Worm (Caenorhabditis elegans): ENCODE results near the gene mihp-2.

DNA sequence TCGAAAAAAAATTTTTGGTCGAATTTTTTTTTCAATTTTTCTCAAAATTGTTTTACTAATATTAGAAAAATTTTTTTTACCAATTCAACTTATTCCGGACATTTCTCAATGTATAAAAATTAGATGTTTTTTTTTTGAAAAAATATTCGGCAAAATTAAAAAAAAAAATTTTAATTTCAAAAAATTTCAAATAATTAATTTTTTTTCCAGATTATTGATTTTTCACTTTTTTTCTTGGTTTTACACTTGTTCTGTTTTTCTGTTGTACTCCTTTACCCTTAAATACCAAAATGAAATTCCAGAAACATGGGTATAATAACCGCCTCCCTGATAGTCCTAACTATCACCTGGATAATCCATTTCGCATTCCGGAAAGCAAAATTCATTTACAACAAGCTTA, 8.2 kb downstream of the mihp-2 start, which contains the start of gene cyp-42A1:
- no peak for TF ChIP-seq him-1 (tag; optimal IDR thresholded peaks at IDR 0.05)
- TF ChIP-seq dao-5 (tag; optimal IDR thresholded peaks at IDR 0.05) = no peak

Measured in whole organism, L4/young adult.